Fruit fly (Drosophila melanogaster) whole organism, embryonic: Measurements from ENCODE around the gene p24-2.
A peak's percentile ranks its signal among the peaks of the same experiment; 100 is the strongest.

Experiments used
- ATbp ChIP-seq: fragments of 200-800 bp; sonication (Bioruptor generic); optimal IDR thresholded peaks from 2 replicates; lab custom pipeline; 2017; ENCODE audit warnings: missing biosample characterization, mild to moderate bottlenecking, missing genetic modification characterization, missing genetic modification reagents
- Abd-B ChIP-seq: fragments of 200-800 bp; sonication (Bioruptor generic); optimal IDR thresholded peaks from 2 replicates; lab custom pipeline; 2018; ENCODE audit warnings: missing biosample characterization, mild to moderate bottlenecking, missing genetic modification characterization, moderate library complexity
- Ada2b ChIP-seq: fragments of 200-800 bp; sonication (Bioruptor generic); IDR thresholded peaks from 2 replicates; pipeline ENCODE4 v1.3.6; 2022; ENCODE audit warnings: missing biosample characterization, missing genetic modification characterization
- Antp ChIP-seq: fragments of 200-800 bp; sonication (Bioruptor generic); optimal IDR thresholded peaks from 3 replicates; lab custom pipeline; 2016; ENCODE audit warnings: missing biosample characterization, missing genetic modification characterization
- CG10267 ChIP-seq: fragments of 200-800 bp; sonication (Bioruptor generic); optimal IDR thresholded peaks from 2 replicates; lab custom pipeline; 2018; ENCODE audit warnings: missing biosample characterization, mild to moderate bottlenecking, missing genetic modification characterization, moderate library complexity
- CG10366 ChIP-seq: fragments of 200-800 bp; sonication (Bioruptor generic); IDR thresholded peaks from 2 replicates; pipeline ENCODE4 v1.3.6; 2022; ENCODE audit warnings: missing biosample characterization, missing genetic modification characterization
- CG12942 ChIP-seq: fragments of 200-800 bp; sonication (Bioruptor generic); optimal IDR thresholded peaks from 3 replicates; lab custom pipeline; 2016; ENCODE audit warnings: missing biosample characterization, missing genetic modification characterization
- CG13287 ChIP-seq: fragments of 200-800 bp; sonication (Bioruptor generic); IDR thresholded peaks from 2 replicates; pipeline ENCODE4 v1.3.6; 2022; ENCODE audit warnings: missing biosample characterization, missing genetic modification characterization; ENCODE audit not compliant: partially characterized antibody
- CG15269 ChIP-seq: fragments of 200-800 bp; sonication (Bioruptor generic); optimal IDR thresholded peaks from 2 replicates; lab custom pipeline; 2018; ENCODE audit warnings: missing biosample characterization, mild to moderate bottlenecking, missing genetic modification characterization, moderate library complexity
- CG17385 ChIP-seq: fragments of 200-800 bp; sonication (Bioruptor generic); optimal IDR thresholded peaks from 3 replicates; lab custom pipeline; 2018; ENCODE audit warnings: missing biosample characterization, mild to moderate bottlenecking, missing genetic modification characterization
- CG2120 ChIP-seq: fragments of 200-800 bp; sonication (Bioruptor generic); optimal IDR thresholded peaks from 3 replicates; lab custom pipeline; 2016; ENCODE audit warnings: missing biosample characterization, missing genetic modification characterization
- CG30020 ChIP-seq: fragments of 200-800 bp; optimal IDR thresholded peaks from 2 replicates; lab custom pipeline; 2019; ENCODE audit warnings: missing biosample characterization, mild to moderate bottlenecking, missing genetic modification characterization, moderate library complexity
- CG31365 ChIP-seq: fragments of 200-800 bp; sonication (Bioruptor generic); optimal IDR thresholded peaks from 2 replicates; lab custom pipeline; 2018; ENCODE audit warnings: missing biosample characterization, mild to moderate bottlenecking, missing genetic modification characterization
- CG32772 ChIP-seq: fragments of 200-800 bp; sonication (Bioruptor generic); IDR thresholded peaks from 2 replicates; pipeline ENCODE4 v1.3.6; 2022; ENCODE audit warnings: missing biosample characterization, missing genetic modification characterization
- CG4404 ChIP-seq: fragments of 200-800 bp; sonication (Bioruptor generic); IDR thresholded peaks from 2 replicates; pipeline ENCODE4 v1.3.6; 2022; ENCODE audit warnings: missing biosample characterization, missing genetic modification characterization
- CG5953 ChIP-seq: fragments of 200-800 bp; sonication (Bioruptor generic); IDR thresholded peaks from 2 replicates; pipeline ENCODE4 v1.3.6; 2022; ENCODE audit warnings: missing biosample characterization, missing genetic modification characterization
- CG6765 ChIP-seq: fragments of 200-800 bp; sonication (Bioruptor generic); optimal IDR thresholded peaks from 3 replicates; lab custom pipeline; 2017; ENCODE audit warnings: missing biosample characterization, mild to moderate bottlenecking, missing genetic modification characterization
- CG8359 ChIP-seq: fragments of 200-800 bp; sonication (Bioruptor generic); optimal IDR thresholded peaks from 2 replicates; lab custom pipeline; 2017; ENCODE audit warnings: missing biosample characterization, mild to moderate bottlenecking, missing genetic modification characterization, borderline replicate concordance
- CG8478 ChIP-seq: fragments of >200 bp; optimal IDR thresholded peaks from 2 replicates; lab custom pipeline; 2018
- CG9817 ChIP-seq: fragments of 200-800 bp; sonication (Bioruptor generic); optimal IDR thresholded peaks from 2 replicates; lab custom pipeline; 2018; ENCODE audit warnings: missing biosample characterization, mild to moderate bottlenecking, missing genetic modification characterization, moderate library complexity
- Dip2 ChIP-seq: fragments of 200-800 bp; sonication (Bioruptor generic); IDR thresholded peaks from 2 replicates; pipeline ENCODE4 v1.3.6; 2022; ENCODE audit warnings: missing biosample characterization, missing genetic modification characterization
- Fer2 ChIP-seq: fragments of 200-800 bp; sonication (Bioruptor generic); optimal IDR thresholded peaks from 2 replicates; lab custom pipeline; 2018; ENCODE audit warnings: missing biosample characterization, mild to moderate bottlenecking, missing genetic modification characterization, moderate library complexity
- H2.0 ChIP-seq: fragments of 200-800 bp; sonication (Bioruptor generic); IDR thresholded peaks from 2 replicates; pipeline ENCODE4 v1.3.6; 2022; ENCODE audit warnings: missing biosample characterization, missing genetic modification characterization
- HmgD ChIP-seq: fragments of 200-800 bp; sonication (Bioruptor generic); optimal IDR thresholded peaks from 3 replicates; lab custom pipeline; 2016; ENCODE audit warnings: missing biosample characterization, missing genetic modification characterization
- MBD-R2 ChIP-seq: fragments of 200-800 bp; sonication (Bioruptor generic); IDR thresholded peaks from 2 replicates; pipeline ENCODE4 v1.3.6; 2022; ENCODE audit warnings: missing biosample characterization, missing genetic modification characterization
- Ptx1 ChIP-seq: fragments of 200-800 bp; sonication (Bioruptor generic); IDR thresholded peaks from 2 replicates; pipeline ENCODE4 v1.3.6; 2022; ENCODE audit warnings: missing biosample characterization, missing genetic modification characterization
- Spps ChIP-seq: fragments of 200-800 bp; sonication (Bioruptor generic); optimal IDR thresholded peaks from 2 replicates; lab custom pipeline; 2018; ENCODE audit warnings: missing biosample characterization, mild to moderate bottlenecking, missing genetic modification characterization
- Sry-β ChIP-seq: fragments of 200-800 bp; sonication (Bioruptor generic); optimal IDR thresholded peaks from 2 replicates; lab custom pipeline; 2018; ENCODE audit warnings: missing biosample characterization, mild to moderate bottlenecking, missing genetic modification characterization, moderate library complexity
- Ssrp ChIP-seq: fragments of 200-800 bp; sonication (Bioruptor generic); optimal IDR thresholded peaks from 2 replicates; lab custom pipeline; 2018; ENCODE audit warnings: missing biosample characterization, mild to moderate bottlenecking, missing genetic modification characterization, moderate library complexity
- Trl ChIP-seq, 3 experiments: fragments of >200 bp in 2 of 3; fragments of 200-800 bp in 1 of 3; sonication (Bioruptor generic) in 1 of 3; optimal IDR thresholded peaks; 2 replicates in 1 of 3; 3 replicates in 2 of 3; lab custom pipeline; 2016 to 2017; ENCODE audit warnings: missing biosample characterization in 1 of 3, missing genetic modification characterization in 1 of 3
- ara ChIP-seq: fragments of 200-800 bp; sonication (Bioruptor generic); IDR thresholded peaks from 2 replicates; pipeline ENCODE4 v1.3.6; 2022; ENCODE audit warnings: missing biosample characterization, missing genetic modification characterization
- ash1 ChIP-seq: fragments of 200-800 bp; sonication (Bioruptor generic); optimal IDR thresholded peaks from 2 replicates; lab custom pipeline; 2018; ENCODE audit warnings: missing biosample characterization, mild to moderate bottlenecking, missing genetic modification characterization
- chinmo ChIP-seq: fragments of 200-800 bp; sonication (Bioruptor generic); IDR thresholded peaks from 4 replicates; pipeline ENCODE4 v1.3.6; 2022; ENCODE audit warnings: missing biosample characterization, missing genetic modification characterization; ENCODE audit not compliant: partially characterized antibody
- corto ChIP-seq: fragments of 200-800 bp; sonication (Bioruptor generic); optimal IDR thresholded peaks from 2 replicates; lab custom pipeline; 2016; ENCODE audit warnings: missing biosample characterization, mild to moderate bottlenecking, missing genetic modification characterization, moderate library complexity
- crp ChIP-seq, 2 experiments: fragments of 200-800 bp; sonication (Bioruptor generic); optimal IDR thresholded peaks; 2 replicates in 1 of 2; 3 replicates in 1 of 2; lab custom pipeline; 2017; ENCODE audit warnings: missing biosample characterization in 2 of 2, missing genetic modification characterization in 2 of 2, mild to moderate bottlenecking in 1 of 2, moderate library complexity in 1 of 2
- cwo ChIP-seq: fragments of 200-800 bp; sonication (Bioruptor generic); optimal IDR thresholded peaks from 3 replicates; lab custom pipeline; 2017; ENCODE audit warnings: missing biosample characterization, missing genetic modification characterization, mild to moderate bottlenecking, moderate library complexity, missing genetic modification reagents
- dmrt99B ChIP-seq: fragments of 200-800 bp; sonication (Bioruptor generic); optimal IDR thresholded peaks from 2 replicates; lab custom pipeline; 2018; ENCODE audit warnings: missing biosample characterization, mild to moderate bottlenecking, missing genetic modification characterization, moderate library complexity
- fu2 ChIP-seq: fragments of 200-800 bp; sonication (Bioruptor generic); optimal IDR thresholded peaks from 2 replicates; lab custom pipeline; 2016; ENCODE audit warnings: missing biosample characterization, missing genetic modification characterization
- h ChIP-seq: fragments of >200 bp; optimal IDR thresholded peaks from 2 replicates; lab custom pipeline; 2017
- mirr ChIP-seq: fragments of 200-800 bp; sonication (Bioruptor generic); optimal IDR thresholded peaks from 3 replicates; lab custom pipeline; 2018; ENCODE audit warnings: missing biosample characterization, mild to moderate bottlenecking, missing genetic modification characterization
- pb ChIP-seq: fragments of 200-800 bp; sonication (Bioruptor generic); optimal IDR thresholded peaks from 3 replicates; lab custom pipeline; 2016; ENCODE audit warnings: missing biosample characterization, missing genetic modification characterization
- pzg ChIP-seq: fragments of 200-800 bp; sonication (Bioruptor generic); optimal IDR thresholded peaks from 3 replicates; lab custom pipeline; 2018; ENCODE audit warnings: missing biosample characterization, mild to moderate bottlenecking, missing genetic modification characterization, moderate library complexity
- row ChIP-seq: fragments of 200-800 bp; sonication (Bioruptor generic); IDR thresholded peaks from 3 replicates; pipeline ENCODE4 v1.3.6; 2022; ENCODE audit warnings: missing biosample characterization, missing genetic modification characterization
- run ChIP-seq: fragments of 200-800 bp; sonication (Bioruptor generic); optimal IDR thresholded peaks from 3 replicates; lab custom pipeline; 2018; ENCODE audit warnings: missing biosample characterization, mild to moderate bottlenecking, missing genetic modification characterization
- sd ChIP-seq: fragments of 200-800 bp; sonication (Bioruptor generic); optimal IDR thresholded peaks from 3 replicates; lab custom pipeline; 2018; ENCODE audit warnings: missing biosample characterization, mild to moderate bottlenecking, missing genetic modification characterization, moderate library complexity
- sens-2 ChIP-seq: fragments of 200-800 bp; sonication (Bioruptor generic); IDR thresholded peaks from 2 replicates; pipeline ENCODE4 v1.3.6; 2022; ENCODE audit warnings: missing biosample characterization, missing genetic modification characterization
- tio ChIP-seq: fragments of 200-800 bp; sonication (Bioruptor generic); optimal IDR thresholded peaks from 2 replicates; lab custom pipeline; 2017; ENCODE audit warnings: missing biosample characterization, missing genetic modification characterization, inconsistent platforms
- tx ChIP-seq: fragments of 200-800 bp; sonication (Bioruptor generic); optimal IDR thresholded peaks from 2 replicates; lab custom pipeline; 2016; ENCODE audit warnings: missing biosample characterization, missing genetic modification characterization
- wek ChIP-seq: fragments of 200-800 bp; sonication (Bioruptor generic); optimal IDR thresholded peaks from 3 replicates; lab custom pipeline; 2018; ENCODE audit warnings: missing biosample characterization, mild to moderate bottlenecking, missing genetic modification characterization, moderate library complexity

Gene p24-2

DNA sequence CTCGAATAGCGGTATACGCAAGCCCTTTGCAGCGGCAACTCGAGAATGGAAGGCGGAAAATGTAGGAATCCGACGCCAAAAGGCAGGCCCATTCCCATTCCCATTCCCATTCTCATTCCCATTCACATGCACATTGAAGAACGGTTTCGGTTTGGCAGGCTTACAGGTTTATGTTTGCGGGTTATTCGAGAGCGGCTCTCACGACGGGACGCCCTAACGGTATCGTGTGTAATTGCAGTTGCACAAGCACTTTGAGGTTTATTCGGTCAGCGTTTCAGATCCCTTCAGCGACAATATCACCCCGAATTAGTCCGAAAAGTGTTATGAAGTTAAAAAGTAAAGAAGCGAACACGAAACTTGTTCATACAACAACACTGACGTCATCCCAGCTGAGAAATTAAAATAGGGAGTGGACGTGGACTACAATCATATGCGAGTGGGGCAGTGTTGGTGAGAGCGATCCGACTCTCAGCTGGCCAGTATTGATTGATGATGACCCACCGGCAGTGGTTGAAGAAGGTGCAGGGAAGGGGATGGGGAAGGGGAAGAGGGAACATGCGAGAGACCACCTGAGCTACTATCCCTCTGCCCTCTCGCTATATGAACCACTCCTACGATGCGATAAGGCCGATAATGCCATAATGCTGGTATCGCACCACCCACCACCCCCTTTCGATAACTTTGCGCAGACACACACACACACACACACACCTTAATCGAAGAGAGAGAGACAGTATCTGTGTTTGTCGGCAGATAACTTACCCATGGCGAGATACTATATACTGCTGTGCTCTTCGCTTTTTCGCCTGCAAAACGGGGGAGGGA is 11.8 kb upstream of the p24-2 start (continued):
- TF ChIP-seq CG10267 (tag; lab: Kevin White, UChicago): no peak
- TF ChIP-seq Fer2 (tag; lab: Kevin White, UChicago): no peak
- TF ChIP-seq dmrt99B (tag; lab: Kevin White, UChicago): no peak
- TF ChIP-seq corto (GFP tag; lab: Kevin White, UChicago): no peak
- no peak for TF ChIP-seq CG30020 (tag; lab: Kevin White, UChicago)
- peak; percentile 73 for TF ChIP-seq cwo (GFP tag; lab: Kevin White, UChicago)
- TF ChIP-seq crp (GFP tag; optimal IDR thresholded peaks at IDR 0.05; lab: Kevin White, UChicago): peak in 1 of 2 experiments; percentile 67
- TF ChIP-seq Abd-B (GFP tag; lab: Kevin White, UChicago): no peak
- no peak for TF ChIP-seq wek (GFP tag; lab: Kevin White, UChicago)
- no peak for TF ChIP-seq MBD-R2 (GFP tag; lab: Robert Waterston, UW)
- peak; percentile 81 for TF ChIP-seq CG8478 (lab: Kevin White, UChicago)
- no peak for TF ChIP-seq CG12942 (GFP tag; lab: Kevin White, UChicago)
- TF ChIP-seq CG5953 (GFP tag; lab: Robert Waterston, UW): no peak
- TF ChIP-seq Ptx1 (GFP tag; lab: Robert Waterston, UW): no peak
- no peak for TF ChIP-seq CG15269 (tag; lab: Kevin White, UChicago)
- TF ChIP-seq chinmo (GFP tag; lab: Robert Waterston, UW): no peak
- TF ChIP-seq Antp (GFP tag; lab: Kevin White, UChicago): peak; percentile 3
- no peak for TF ChIP-seq fu2 (GFP tag; lab: Kevin White, UChicago)
- TF ChIP-seq CG13287: no peak
- no peak for TF ChIP-seq CG9817 (tag; lab: Kevin White, UChicago)
- TF ChIP-seq ara (GFP tag; lab: Robert Waterston, UW): no peak
- no peak for TF ChIP-seq ATbp (GFP tag; lab: Kevin White, UChicago)
- no peak for TF ChIP-seq CG32772 (GFP tag; lab: Robert Waterston, UW)
- TF ChIP-seq pb (GFP tag; lab: Kevin White, UChicago): no peak
- peak; percentile 35 for TF ChIP-seq ash1
- TF ChIP-seq CG6765 (GFP tag; lab: Kevin White, UChicago): peak; percentile 2
- peak; percentile 90 for TF ChIP-seq mirr (GFP tag; lab: Kevin White, UChicago)
- TF ChIP-seq CG8359: no peak
- TF ChIP-seq CG10366 (GFP tag; lab: Robert Waterston, UW): no peak
- TF ChIP-seq run: no peak
- TF ChIP-seq row (GFP tag; lab: Robert Waterston, UW): no peak
- TF ChIP-seq CG17385 (GFP tag; lab: Kevin White, UChicago): no peak
- no peak for TF ChIP-seq CG31365
- TF ChIP-seq CG4404: no peak
- no peak for TF ChIP-seq HmgD
- TF ChIP-seq h (lab: Kevin White, UChicago): no peak
- no peak for TF ChIP-seq tx (GFP tag; lab: Kevin White, UChicago)
- TF ChIP-seq Trl (optimal IDR thresholded peaks at IDR 0.05; lab: Kevin White, UChicago): peak; percentile 69 to 90
- TF ChIP-seq Trl (GFP tag; optimal IDR thresholded peaks at IDR 0.05; lab: Kevin White, UChicago): no peak
- no peak for TF ChIP-seq Dip2 (GFP tag; lab: Robert Waterston, UW)
- no peak for TF ChIP-seq tio (GFP tag; lab: Kevin White, UChicago)
- no peak for TF ChIP-seq Sry-β (GFP tag; lab: Kevin White, UChicago)
- peak; percentile 12 for TF ChIP-seq pzg
- no peak for TF ChIP-seq H2.0
- TF ChIP-seq sens-2 (GFP tag; lab: Robert Waterston, UW): no peak
- TF ChIP-seq sd (tag; lab: Kevin White, UChicago): peak; percentile 40
- no peak for TF ChIP-seq Ada2b (GFP tag; lab: Robert Waterston, UW)
- no peak for TF ChIP-seq Spps (tag; lab: Kevin White, UChicago)
- peak; percentile 44 for TF ChIP-seq CG2120 (GFP tag; lab: Kevin White, UChicago)
- TF ChIP-seq Ssrp (tag; lab: Kevin White, UChicago): no peak
